Worm (Caenorhabditis elegans) whole organism, mixed stage, embryonic: ENCODE measurements around the gene R02F11.10.

Experiments
- M03D4.4 ChIP-seq: sonication (generic microtip); optimal IDR thresholded peaks from 2 replicates; lab custom pipeline; 2017; ENCODE audit warnings: mild to moderate bottlenecking, missing genetic modification characterization, missing compliant biosample characterization
- bed-3 ChIP-seq: fragments of 200-800 bp; sonication (Bioruptor generic); optimal IDR thresholded peaks from 3 replicates; lab custom pipeline; 2018; ENCODE audit warnings: mild to moderate bottlenecking, missing genetic modification characterization, moderate library complexity, missing compliant biosample characterization
- blmp-1 ChIP-seq: fragments of 150-350 bp; optimal IDR thresholded peaks from 2 replicates; lab custom pipeline; 2014; ENCODE audit warnings: missing biosample characterization, missing genetic modification characterization
- ceh-43 ChIP-seq: fragments of 200-800 bp; sonication (Bioruptor generic); optimal IDR thresholded peaks from 2 replicates; lab custom pipeline; 2018; ENCODE audit warnings: mild to moderate bottlenecking, missing genetic modification characterization, moderate library complexity, missing compliant biosample characterization
- ceh-83 ChIP-seq: fragments of 200-800 bp; sonication (Bioruptor generic); optimal IDR thresholded peaks from 2 replicates; lab custom pipeline; 2018; ENCODE audit warnings: mild to moderate bottlenecking, missing genetic modification characterization, missing compliant biosample characterization
- cnd-1 ChIP-seq: fragments of 200-800 bp; sonication (Bioruptor generic); optimal IDR thresholded peaks from 2 replicates; lab custom pipeline; 2018; ENCODE audit warnings: mild to moderate bottlenecking, missing genetic modification characterization, missing compliant biosample characterization
- drap-1 ChIP-seq: fragments of 200-800 bp; sonication (Bioruptor generic); optimal IDR thresholded peaks from 3 replicates; lab custom pipeline; 2018; ENCODE audit warnings: mild to moderate bottlenecking, missing genetic modification characterization, missing compliant biosample characterization
- elt-1 ChIP-seq: sonication (generic microtip); optimal IDR thresholded peaks from 2 replicates; lab custom pipeline; 2017; ENCODE audit warnings: missing genetic modification characterization, mild to moderate bottlenecking, missing compliant biosample characterization, antibody characterized with exemption, moderate library complexity, borderline replicate concordance; ENCODE audit not compliant: insufficient read depth
- elt-3 ChIP-seq: fragments of 150-350 bp; optimal IDR thresholded peaks from 2 replicates; lab custom pipeline; 2014; ENCODE audit warnings: missing biosample characterization, missing genetic modification characterization
- flh-1 ChIP-seq: fragments of 200-800 bp; sonication (Bioruptor generic); optimal IDR thresholded peaks from 2 replicates; lab custom pipeline; 2018; ENCODE audit warnings: mild to moderate bottlenecking, missing genetic modification characterization, moderate library complexity, missing compliant biosample characterization
- ham-2 ChIP-seq: fragments of 200-800 bp; sonication (Bioruptor generic); optimal IDR thresholded peaks from 2 replicates; lab custom pipeline; 2018; ENCODE audit warnings: mild to moderate bottlenecking, missing genetic modification characterization, missing compliant biosample characterization
- hlh-1 ChIP-seq: fragments of 150-350 bp; optimal IDR thresholded peaks from 2 replicates; lab custom pipeline; 2014; ENCODE audit warnings: missing biosample characterization, missing genetic modification reagents, missing genetic modification characterization
- lin-13 ChIP-seq: fragments of 150-350 bp; optimal IDR thresholded peaks from 2 replicates; lab custom pipeline; 2014; ENCODE audit warnings: missing biosample characterization, missing genetic modification characterization
- lin-32 ChIP-seq: fragments of 200-800 bp; sonication (Bioruptor generic); optimal IDR thresholded peaks from 2 replicates; lab custom pipeline; 2018; ENCODE audit warnings: mild to moderate bottlenecking, missing genetic modification characterization, missing compliant biosample characterization
- mab-5 ChIP-seq: fragments of 150-350 bp; optimal IDR thresholded peaks from 2 replicates; lab custom pipeline; 2014; ENCODE audit warnings: missing biosample characterization, missing genetic modification characterization
- mep-1 ChIP-seq: fragments of 150-350 bp; optimal IDR thresholded peaks from 2 replicates; lab custom pipeline; 2017; ENCODE audit warnings: missing biosample characterization, missing genetic modification reagents, missing genetic modification characterization, inconsistent platforms
- mls-2 ChIP-seq: sonication (generic microtip); optimal IDR thresholded peaks from 2 replicates; lab custom pipeline; 2016; ENCODE audit warnings: mild to moderate bottlenecking, missing genetic modification characterization, moderate library complexity, missing compliant biosample characterization
- nhr-12 ChIP-seq: fragments of 150-350 bp; optimal IDR thresholded peaks from 2 replicates; lab custom pipeline; 2014; ENCODE audit warnings: missing biosample characterization, missing genetic modification characterization
- nhr-2 ChIP-seq: fragments of 150-350 bp; optimal IDR thresholded peaks from 2 replicates; lab custom pipeline; 2014; ENCODE audit warnings: missing biosample characterization, missing genetic modification characterization
- nhr-237 ChIP-seq: fragments of 150-350 bp; optimal IDR thresholded peaks from 2 replicates; lab custom pipeline; 2014; ENCODE audit warnings: missing biosample characterization, missing genetic modification characterization
- nhr-28 ChIP-seq: fragments of 150-350 bp; optimal IDR thresholded peaks from 2 replicates; lab custom pipeline; 2014; ENCODE audit warnings: missing biosample characterization, missing genetic modification characterization
- nhr-76 ChIP-seq: sonication (generic microtip); optimal IDR thresholded peaks from 2 replicates; lab custom pipeline; 2017; ENCODE audit warnings: missing biosample characterization, missing genetic modification characterization
- pha-4 ChIP-seq: fragments of 150-350 bp; optimal IDR thresholded peaks from 2 replicates; lab custom pipeline; 2018; ENCODE audit warnings: missing biosample characterization, missing genetic modification reagents, missing genetic modification characterization
- sem-2 ChIP-seq: fragments of 200-800 bp; sonication (Bioruptor generic); optimal IDR thresholded peaks from 2 replicates; lab custom pipeline; 2018; ENCODE audit warnings: mild to moderate bottlenecking, missing genetic modification characterization, missing compliant biosample characterization
- snpc-4 ChIP-seq: fragments of 150-350 bp; optimal IDR thresholded peaks from 2 replicates; lab custom pipeline; 2014; ENCODE audit warnings: missing biosample characterization, missing genetic modification characterization
- sptf-1 ChIP-seq: sonication (generic microtip); optimal IDR thresholded peaks from 2 replicates; lab custom pipeline; 2017; ENCODE audit warnings: mild to moderate bottlenecking, missing genetic modification characterization, moderate library complexity, missing compliant biosample characterization
- unc-39 ChIP-seq: fragments of 150-350 bp; optimal IDR thresholded peaks from 2 replicates; lab custom pipeline; 2014; ENCODE audit warnings: missing biosample characterization, missing genetic modification characterization
- ztf-11 ChIP-seq: fragments of 150-350 bp; optimal IDR thresholded peaks from 2 replicates; lab custom pipeline; 2014; ENCODE audit warnings: missing biosample characterization, missing genetic modification characterization

The R02F11.10 gene

ce11 chrV:4783313-4783712, 5.6 kb upstream of the R02F11.10 start, which contains the start of gene Y60C6A.1:
Y60C6A.1 (plus strand) TSS chrV:4783613.
- no peak for TF ChIP-seq blmp-1 (tag; lab: Kevin White, UChicago)

ce11 chrV:4785333-4785852, 3.5 kb upstream of the R02F11.10 start, which contains the start of the genes Y60C6A.2 and Y60C6A.3:
Y60C6A.2 (minus strand) TSS chrV:4785433.
Y60C6A.3 (plus strand) TSS chrV:4785802.
- TF ChIP-seq elt-3 (no peak), flh-1 (no peak), mls-2 (tag; lab: Kevin White, UChicago) (no peak), snpc-4 (tag; lab: Kevin White, UChicago) (no peak), lin-32 (GFP tag; lab: Kevin White, UChicago) (no peak), nhr-2 (no peak), blmp-1 (tag; lab: Kevin White, UChicago) (no peak), ceh-43 (no peak), hlh-1 (tag; lab: Kevin White, UChicago) (no peak)
- TF ChIP-seq, all 35 proteins: peak for 0

- TF ChIP-seq ham-2 (GFP tag; lab: Kevin White, UChicago) (no peak), ztf-11 (tag; lab: Kevin White, UChicago) (no peak), snpc-4 (tag; lab: Kevin White, UChicago) (no peak), bed-3 (GFP tag; lab: Kevin White, UChicago) (no peak), ceh-83 (GFP tag; lab: Kevin White, UChicago) (no peak), M03D4.4 (tag; lab: Kevin White, UChicago) (no peak), nhr-28 (tag; lab: Kevin White, UChicago) (no peak), mls-2 (tag; lab: Kevin White, UChicago) (no peak), nhr-12 (tag; lab: Kevin White, UChicago) (no peak), elt-1 (tag; lab: Kevin White, UChicago) (no peak), mab-5 (tag; lab: Kevin White, UChicago) (no peak)
Measured at ce11 chrV:4787166-4787565, 1.8 kb upstream of the R02F11.10 start, which contains the start of gene R02F11.9. R02F11.9 (plus strand) TSS chrV:4787466.

ce11 chrV:4787836-4788235, 1.1 kb upstream of the R02F11.10 start:
- no peak for TF ChIP-seq lin-13 (tag; lab: Kevin White, UChicago)
- TF ChIP-seq mep-1 (tag; lab: Kevin White, UChicago), result no peak
- no peak for TF ChIP-seq sem-2 (GFP tag; lab: Kevin White, UChicago)
- TF ChIP-seq nhr-76 (tag; lab: Kevin White, UChicago), result no peak
- no peak for TF ChIP-seq elt-1 (tag; lab: Kevin White, UChicago)
- no peak for TF ChIP-seq M03D4.4 (tag; lab: Kevin White, UChicago)
- no peak for TF ChIP-seq elt-3
- no peak for TF ChIP-seq bed-3 (GFP tag; lab: Kevin White, UChicago)
- no peak for TF ChIP-seq flh-1
- TF ChIP-seq cnd-1 (tag; lab: Kevin White, UChicago), result no peak

ce11 chrV:4790368-4790767, 1.4 kb downstream of the R02F11.10 start, which contains the start of gene R02F11.12:
R02F11.12 (plus strand) TSS chrV:4790668.
- TF ChIP-seq elt-3, result no peak
- TF ChIP-seq snpc-4 (tag; lab: Kevin White, UChicago), result no peak
- no peak for TF ChIP-seq sem-2 (GFP tag; lab: Kevin White, UChicago)
- TF ChIP-seq ceh-83 (GFP tag; lab: Kevin White, UChicago), result no peak
- no peak for TF ChIP-seq hlh-1 (tag; lab: Kevin White, UChicago)
- no peak for TF ChIP-seq bed-3 (GFP tag; lab: Kevin White, UChicago)
- no peak for TF ChIP-seq ztf-11 (tag; lab: Kevin White, UChicago)
- no peak for TF ChIP-seq mep-1 (tag; lab: Kevin White, UChicago)
- no peak for TF ChIP-seq drap-1 (GFP tag; lab: Kevin White, UChicago)

ce11 chrV:4791569-4791968, 2.6 kb downstream of the R02F11.10 start, which contains the start of gene R02F11.11:
R02F11.11 (plus strand) TSS chrV:4791869.
- TF ChIP-seq mep-1 (tag; lab: Kevin White, UChicago), result no peak

- no peak for TF ChIP-seq elt-1 (tag; lab: Kevin White, UChicago)
- TF ChIP-seq snpc-4 (tag; lab: Kevin White, UChicago), result no peak
- no peak for TF ChIP-seq blmp-1 (tag; lab: Kevin White, UChicago)
- no peak for TF ChIP-seq cnd-1 (tag; lab: Kevin White, UChicago)
- no peak for TF ChIP-seq sptf-1 (tag; lab: Kevin White, UChicago)
- TF ChIP-seq lin-13 (tag; lab: Kevin White, UChicago), result no peak
- no peak for TF ChIP-seq mep-1 (tag; lab: Kevin White, UChicago)
- TF ChIP-seq pha-4 (tag; lab: Kevin White, UChicago), result no peak
- TF ChIP-seq nhr-76 (tag; lab: Kevin White, UChicago), result no peak
- no peak for TF ChIP-seq flh-1
- TF ChIP-seq nhr-12 (tag; lab: Kevin White, UChicago), result no peak
- no peak for TF ChIP-seq nhr-237 (tag; lab: Kevin White, UChicago)
- TF ChIP-seq ceh-43, result no peak
- no peak for TF ChIP-seq unc-39 (tag; lab: Kevin White, UChicago)
- TF ChIP-seq ztf-11 (tag; lab: Kevin White, UChicago), result no peak
Measured at ce11 chrV:4794308-4794707, 5.4 kb downstream of the R02F11.10 start, which contains the start of gene R02F11.2. R02F11.2 (plus strand) TSS chrV:4794599.
